Fruit fly (Drosophila melanogaster): ENCODE measurements around the gene CG3437.
A peak's percentile ranks its signal among the peaks of the same experiment; 100 is the strongest.

The CG3437 gene

dm6 chr3L:9471151-9471903 is 13.9 kb upstream of the CG3437 start:
- no peak for TF ChIP-seq Hr38 (GFP tag; optimal IDR thresholded peaks at IDR 0.05)
- TF ChIP-seq Eip75B (GFP tag; optimal IDR thresholded peaks at IDR 0.05), result no peak
- TF ChIP-seq Hr4 (GFP tag; optimal IDR thresholded peaks at IDR 0.05), result no peak
- no peak for TF ChIP-seq dsx (GFP tag; optimal IDR thresholded peaks at IDR 0.05; ENCODE audit: poor library complexity, severe bottlenecking)
- TF ChIP-seq CG10631 (GFP tag; optimal IDR thresholded peaks at IDR 0.05), result no peak
- no peak for TF ChIP-seq CG11762 (GFP tag; optimal IDR thresholded peaks at IDR 0.05; ENCODE audit: insufficient read depth)
- TF ChIP-seq Eip78C (GFP tag), result no peak
- no peak for TF ChIP-seq Sox102F (GFP tag; optimal IDR thresholded peaks at IDR 0.05)
- no peak for TF ChIP-seq CG8319 (GFP tag; optimal IDR thresholded peaks at IDR 0.05)
- no peak for TF ChIP-seq CG4318 (GFP tag; optimal IDR thresholded peaks at IDR 0.05)
- no peak for TF ChIP-seq CG6276 (GFP tag; optimal IDR thresholded peaks at IDR 0.05)
- TF ChIP-seq CG31627 (GFP tag; optimal IDR thresholded peaks at IDR 0.05), result no peak
- no peak for TF ChIP-seq Hr39 (GFP tag; optimal IDR thresholded peaks at IDR 0.05)
- TF ChIP-seq Eip93F (GFP tag; optimal IDR thresholded peaks at IDR 0.05), result no peak

dm6 chr3L:9469079-9469478 is 11.6 kb upstream of the CG3437 start:
- TF ChIP-seq Ets96B (tag; optimal IDR thresholded peaks at IDR 0.05) (no peak), Eip78C (GFP tag) (peak; percentile 19)

- TF ChIP-seq CG4318 (GFP tag; optimal IDR thresholded peaks at IDR 0.05) (peak; percentile 9), Hr4 (GFP tag; optimal IDR thresholded peaks at IDR 0.05) (peak; percentile 59), spab (GFP tag; optimal IDR thresholded peaks at IDR 0.05) (no peak), net (GFP tag; optimal IDR thresholded peaks at IDR 0.05) (peak; percentile 8), lz (GFP tag; optimal IDR thresholded peaks at IDR 0.05) (no peak), pdm3 (GFP tag; optimal IDR thresholded peaks at IDR 0.05) (peak; percentile 28), Sox14 (GFP tag; optimal IDR thresholded peaks at IDR 0.05) (peak; percentile 20), cyc (GFP tag; optimal IDR thresholded peaks at IDR 0.05) (peak; percentile 3), CG32006 (GFP tag; optimal IDR thresholded peaks at IDR 0.05) (peak; percentile 62), topi (GFP tag; optimal IDR thresholded peaks at IDR 0.05) (peak; percentile 23), svp (GFP tag) (peak; percentile 67), fd85E (GFP tag; optimal IDR thresholded peaks at IDR 0.05) (no peak), CG31627 (GFP tag; optimal IDR thresholded peaks at IDR 0.05) (peak; percentile 29), Ets96B (tag; optimal IDR thresholded peaks at IDR 0.05) (no peak), Smox (GFP tag; optimal IDR thresholded peaks at IDR 0.05) (peak; percentile 32), Eip78C (GFP tag) (peak; percentile 66), Met (GFP tag; optimal IDR thresholded peaks at IDR 0.05) (peak; percentile 17), OdsH (GFP tag; optimal IDR thresholded peaks at IDR 0.05) (peak; percentile 46), salr (GFP tag; optimal IDR thresholded peaks at IDR 0.05) (peak in 1 of 2 experiments; percentile 45), Hr39 (GFP tag; optimal IDR thresholded peaks at IDR 0.05) (peak; percentile 19), CG6163 (GFP tag; IDR thresholded peaks at IDR 0.05) (no peak)
Measured at dm6 chr3L:9468261-9468890, 10.9 kb upstream of the CG3437 start.

dm6 chr3L:9467763-9468206 is 10.3 kb upstream of the CG3437 start:
- TF ChIP-seq Hr39 (GFP tag; optimal IDR thresholded peaks at IDR 0.05), result no peak
- TF ChIP-seq Hr38 (GFP tag; optimal IDR thresholded peaks at IDR 0.05), result no peak
- no peak for TF ChIP-seq Ets21C (GFP tag; optimal IDR thresholded peaks at IDR 0.05)
- peak; percentile 48 for TF ChIP-seq Lpt (GFP tag; optimal IDR thresholded peaks at IDR 0.05)
- TF ChIP-seq CG11294 (GFP tag; IDR thresholded peaks at IDR 0.05), result no peak; the same call in 1 of the 2 replicates
- no peak for TF ChIP-seq CG7368 (GFP tag; optimal IDR thresholded peaks at IDR 0.05)
- no peak for TF ChIP-seq Smox (GFP tag; optimal IDR thresholded peaks at IDR 0.05)
- TF ChIP-seq CG6163 (GFP tag; IDR thresholded peaks at IDR 0.05), result peak; percentile 80; the same call in 2 of the 3 replicates
- peak; percentile 66 for TF ChIP-seq CG8119 (GFP tag; IDR thresholded peaks at IDR 0.05)
- no peak for TF ChIP-seq CG10631 (GFP tag; optimal IDR thresholded peaks at IDR 0.05)
- no peak for TF ChIP-seq CG10669 (GFP tag; optimal IDR thresholded peaks at IDR 0.05)
- no peak for TF ChIP-seq CG4318 (GFP tag; optimal IDR thresholded peaks at IDR 0.05)
- TF ChIP-seq net (GFP tag; optimal IDR thresholded peaks at IDR 0.05), result peak; percentile 44
- TF ChIP-seq CG8319 (GFP tag; optimal IDR thresholded peaks at IDR 0.05), result no peak
- no peak for TF ChIP-seq topi (GFP tag; optimal IDR thresholded peaks at IDR 0.05)
- no peak for TF ChIP-seq lz (GFP tag; optimal IDR thresholded peaks at IDR 0.05)
- peak; percentile 2 for TF ChIP-seq spab (GFP tag; optimal IDR thresholded peaks at IDR 0.05)
- TF ChIP-seq achi (GFP tag; optimal IDR thresholded peaks at IDR 0.05), result peak; percentile 9
- peak; percentile 23 for TF ChIP-seq CG1621 (tag; optimal IDR thresholded peaks at IDR 0.05)
- no peak for TF ChIP-seq Gug (GFP tag; IDR thresholded peaks at IDR 0.05)
- no peak for TF ChIP-seq CG8632 (GFP tag; optimal IDR thresholded peaks at IDR 0.05)
- peak; percentile 83 for TF ChIP-seq eg (GFP tag; IDR thresholded peaks at IDR 0.05)
- no peak for TF ChIP-seq CG3032 (tag; optimal IDR thresholded peaks at IDR 0.05)
- peak; percentile 40 for TF ChIP-seq Eip78C (GFP tag)
- TF ChIP-seq CG3919 (GFP tag; optimal IDR thresholded peaks at IDR 0.05), result peak; percentile 32

Measured in whole organism, prepupa.